Fruit fly (Drosophila melanogaster) whole organism, embryonic: Measurements from ENCODE around the gene UQCR-Q.

Experiments
- Abd-B ChIP-seq: fragments of 200-800 bp; sonication (Bioruptor generic); optimal IDR thresholded peaks from 2 replicates; lab custom pipeline; 2018; ENCODE audit warnings: missing biosample characterization, mild to moderate bottlenecking, missing genetic modification characterization, moderate library complexity
- Atf-2 ChIP-seq: fragments of 200-800 bp; sonication (Bioruptor generic); optimal IDR thresholded peaks from 2 replicates; lab custom pipeline; 2016; ENCODE audit warnings: missing biosample characterization, missing genetic modification characterization
- CG10267 ChIP-seq: fragments of 200-800 bp; sonication (Bioruptor generic); optimal IDR thresholded peaks from 2 replicates; lab custom pipeline; 2018; ENCODE audit warnings: missing biosample characterization, mild to moderate bottlenecking, missing genetic modification characterization, moderate library complexity
- CG10979 ChIP-seq: fragments of 200-800 bp; sonication (Bioruptor generic); optimal IDR thresholded peaks from 2 replicates; lab custom pipeline; 2018; ENCODE audit warnings: missing biosample characterization, mild to moderate bottlenecking, missing genetic modification characterization, moderate library complexity
- CG11723 ChIP-seq: fragments of 200-800 bp; sonication (Bioruptor generic); optimal IDR thresholded peaks from 2 replicates; lab custom pipeline; 2017; ENCODE audit warnings: missing biosample characterization, mild to moderate bottlenecking, missing genetic modification characterization
- CG14710 ChIP-seq: fragments of 200-800 bp; sonication (Bioruptor generic); optimal IDR thresholded peaks from 3 replicates; lab custom pipeline; 2019; ENCODE audit warnings: missing biosample characterization, mild to moderate bottlenecking, missing genetic modification characterization, moderate library complexity
- CG1603 ChIP-seq: fragments of 200-800 bp; sonication (Bioruptor generic); optimal IDR thresholded peaks from 2 replicates; lab custom pipeline; 2019; ENCODE audit warnings: missing biosample characterization, mild to moderate bottlenecking, missing genetic modification characterization, moderate library complexity
- CG18262 ChIP-seq: fragments of 200-800 bp; optimal IDR thresholded peaks from 3 replicates; lab custom pipeline; 2019; ENCODE audit warnings: missing biosample characterization, mild to moderate bottlenecking, missing genetic modification characterization, moderate library complexity
- CG2678 ChIP-seq: fragments of 200-800 bp; sonication (Bioruptor generic); optimal IDR thresholded peaks from 3 replicates; lab custom pipeline; 2019; ENCODE audit warnings: missing biosample characterization, mild to moderate bottlenecking, missing genetic modification characterization, moderate library complexity
- CG2875 ChIP-seq: fragments of 200-800 bp; sonication (Bioruptor generic); optimal IDR thresholded peaks from 2 replicates; lab custom pipeline; 2017; ENCODE audit warnings: missing biosample characterization, mild to moderate bottlenecking, missing genetic modification characterization, missing genetic modification reagents
- CG30403 ChIP-seq: fragments of 200-800 bp; sonication (Bioruptor generic); optimal IDR thresholded peaks from 3 replicates; lab custom pipeline; 2016; ENCODE audit warnings: missing biosample characterization, missing genetic modification characterization
- CG31441 ChIP-seq: fragments of 200-800 bp; sonication (Bioruptor generic); IDR thresholded peaks from 2 replicates; pipeline ENCODE4 v1.3.6; 2022; ENCODE audit warnings: missing biosample characterization, missing genetic modification characterization
- CG33213 ChIP-seq: fragments of 200-800 bp; sonication (Bioruptor generic); optimal IDR thresholded peaks from 3 replicates; lab custom pipeline; 2016; ENCODE audit warnings: missing biosample characterization, missing genetic modification characterization
- CG34224 ChIP-seq: fragments of 200-800 bp; sonication (Bioruptor generic); IDR thresholded peaks from 3 replicates; pipeline ENCODE4 v1.3.6; 2022; ENCODE audit warnings: missing biosample characterization, missing genetic modification characterization; ENCODE audit not compliant: partially characterized antibody
- CG5245 ChIP-seq: fragments of 200-800 bp; sonication (Bioruptor generic); optimal IDR thresholded peaks from 3 replicates; lab custom pipeline; 2016; ENCODE audit warnings: missing biosample characterization, missing genetic modification characterization
- CG7839 ChIP-seq: fragments of 200-800 bp; sonication (Bioruptor generic); optimal IDR thresholded peaks from 3 replicates; lab custom pipeline; 2018; ENCODE audit warnings: missing biosample characterization, mild to moderate bottlenecking, missing genetic modification characterization, moderate library complexity
- CG9437 ChIP-seq: fragments of 200-800 bp; sonication (Bioruptor generic); optimal IDR thresholded peaks from 2 replicates; lab custom pipeline; 2018; ENCODE audit warnings: missing biosample characterization, mild to moderate bottlenecking, missing genetic modification characterization
- Drgx ChIP-seq: fragments of 200-800 bp; sonication (Bioruptor generic); IDR thresholded peaks from 2 replicates; pipeline ENCODE4 v1.3.6; 2022; ENCODE audit warnings: missing biosample characterization, missing genetic modification characterization
- Ets65A ChIP-seq: fragments of 200-800 bp; sonication (Bioruptor generic); peaks from one replicate; lab custom pipeline; 2016; ENCODE audit warnings: missing biosample characterization, missing genetic modification characterization
- Gug ChIP-seq: fragments of 200-800 bp; sonication (Bioruptor generic); IDR thresholded peaks from 4 replicates; pipeline ENCODE4 v1.3.6; 2022; ENCODE audit warnings: missing biosample characterization, missing genetic modification characterization
- H15 ChIP-seq: fragments of 200-800 bp; sonication (Bioruptor generic); IDR thresholded peaks from 3 replicates; pipeline ENCODE4 v1.3.6; 2022; ENCODE audit warnings: missing biosample characterization, missing genetic modification characterization
- HLH4C ChIP-seq: fragments of 200-800 bp; sonication (Bioruptor generic); IDR thresholded peaks from 3 replicates; pipeline ENCODE4 v1.3.6; 2022; ENCODE audit warnings: missing biosample characterization, missing genetic modification characterization; ENCODE audit not compliant: partially characterized antibody
- Hr51 ChIP-seq, 2 experiments: fragments of 200-800 bp; sonication (Bioruptor generic); optimal IDR thresholded peaks; 2 replicates in 1 of 2; 3 replicates in 1 of 2; lab custom pipeline; 2016 to 2018; ENCODE audit warnings: missing biosample characterization in 2 of 2, missing genetic modification characterization in 2 of 2, mild to moderate bottlenecking in 1 of 2, moderate library complexity in 1 of 2
- MESR4 ChIP-seq: fragments of 200-800 bp; sonication (Bioruptor generic); optimal IDR thresholded peaks from 2 replicates; lab custom pipeline; 2018; ENCODE audit warnings: missing biosample characterization, mild to moderate bottlenecking, missing genetic modification characterization, moderate library complexity
- Mes4 ChIP-seq: fragments of 200-800 bp; sonication (Bioruptor generic); optimal IDR thresholded peaks from 2 replicates; lab custom pipeline; 2016; ENCODE audit warnings: missing biosample characterization, missing genetic modification characterization
- NfI ChIP-seq: fragments of 200-800 bp; sonication (Bioruptor generic); optimal IDR thresholded peaks from 3 replicates; lab custom pipeline; 2018; ENCODE audit warnings: missing biosample characterization, mild to moderate bottlenecking, missing genetic modification characterization, moderate library complexity
- Oli ChIP-seq: fragments of 200-800 bp; sonication (Bioruptor generic); optimal IDR thresholded peaks from 2 replicates; lab custom pipeline; 2018; ENCODE audit warnings: missing biosample characterization, mild to moderate bottlenecking, missing genetic modification characterization, moderate library complexity
- Pdp1 ChIP-seq, 2 experiments: fragments of 200-800 bp; sonication (Bioruptor generic); optimal IDR thresholded peaks; 3 replicates each; lab custom pipeline; 2016; ENCODE audit warnings: missing biosample characterization in 2 of 2, missing genetic modification characterization in 2 of 2, mild to moderate bottlenecking in 1 of 2, moderate library complexity in 1 of 2
- Sox100B ChIP-seq: fragments of 200-800 bp; sonication (Bioruptor generic); optimal IDR thresholded peaks from 3 replicates; lab custom pipeline; 2018; ENCODE audit warnings: missing biosample characterization, mild to moderate bottlenecking, missing genetic modification characterization
- Xrp1 ChIP-seq: fragments of 200-800 bp; sonication (Bioruptor generic); IDR thresholded peaks from 2 replicates; pipeline ENCODE4 v1.3.6; 2022; ENCODE audit warnings: missing biosample characterization, missing genetic modification characterization
- ac ChIP-seq: fragments of 200-800 bp; sonication (Bioruptor generic); optimal IDR thresholded peaks from 3 replicates; lab custom pipeline; 2017; ENCODE audit warnings: missing biosample characterization, mild to moderate bottlenecking, missing genetic modification characterization
- bsh ChIP-seq, 2 experiments: fragments of 200-800 bp; sonication (Bioruptor generic); optimal IDR thresholded peaks; 2 replicates each; lab custom pipeline; 2017 to 2018; ENCODE audit warnings: mild to moderate bottlenecking in 2 of 2, missing biosample characterization in 2 of 2, missing genetic modification characterization in 2 of 2, moderate library complexity in 1 of 2
- ci ChIP-seq: fragments of 200-800 bp; sonication (Bioruptor generic); IDR thresholded peaks from 3 replicates; pipeline ENCODE4 v1.3.6; 2022; ENCODE audit warnings: missing biosample characterization, missing genetic modification characterization
- disco-r ChIP-seq: fragments of 200-800 bp; sonication (Bioruptor generic); optimal IDR thresholded peaks from 2 replicates; lab custom pipeline; 2016; ENCODE audit warnings: missing biosample characterization, missing genetic modification characterization
- dmrt11E ChIP-seq: fragments of 200-800 bp; sonication (Bioruptor generic); optimal IDR thresholded peaks from 3 replicates; lab custom pipeline; 2018; ENCODE audit warnings: missing biosample characterization, mild to moderate bottlenecking, missing genetic modification characterization, moderate library complexity
- dpn ChIP-seq, 2 experiments: fragments of 200-800 bp; sonication (Bioruptor generic); optimal IDR thresholded peaks; 3 replicates each; lab custom pipeline; 2016; ENCODE audit warnings: missing biosample characterization in 2 of 2, missing genetic modification characterization in 2 of 2
- fd96Cb ChIP-seq: fragments of 200-800 bp; sonication (Bioruptor generic); optimal IDR thresholded peaks from 2 replicates; lab custom pipeline; 2018; ENCODE audit warnings: missing biosample characterization, mild to moderate bottlenecking, missing genetic modification characterization, moderate library complexity
- gce ChIP-seq: fragments of 200-800 bp; sonication (Bioruptor generic); IDR thresholded peaks from 3 replicates; pipeline ENCODE4 v1.3.6; 2022; ENCODE audit warnings: missing biosample characterization, missing genetic modification characterization
- gem ChIP-seq: fragments of 200-800 bp; sonication (Bioruptor generic); optimal IDR thresholded peaks from 2 replicates; lab custom pipeline; 2019; ENCODE audit warnings: missing biosample characterization, mild to moderate bottlenecking, missing genetic modification characterization, moderate library complexity
- ken ChIP-seq: fragments of 200-800 bp; sonication (Bioruptor generic); IDR thresholded peaks from 3 replicates; pipeline ENCODE4 v1.3.6; 2022; ENCODE audit warnings: missing biosample characterization, missing genetic modification characterization
- nmo ChIP-seq: fragments of 200-800 bp; sonication (Bioruptor generic); optimal IDR thresholded peaks from 2 replicates; lab custom pipeline; 2018; ENCODE audit warnings: missing biosample characterization, mild to moderate bottlenecking, missing genetic modification characterization, moderate library complexity
- nom ChIP-seq: fragments of 200-800 bp; sonication (Bioruptor generic); optimal IDR thresholded peaks from 2 replicates; lab custom pipeline; 2017; ENCODE audit warnings: missing biosample characterization, missing genetic modification characterization, mild to moderate bottlenecking, moderate library complexity, missing genetic modification reagents
- peb ChIP-seq: fragments of 200-800 bp; sonication (Bioruptor generic); IDR thresholded peaks from 2 replicates; pipeline ENCODE4 v1.3.6; 2022; ENCODE audit warnings: missing biosample characterization, missing genetic modification characterization
- prd ChIP-seq, 3 experiments: fragments of >200 bp in 2 of 3; fragments of 200-800 bp in 1 of 3; sonication (Bioruptor generic) in 1 of 3; optimal IDR thresholded peaks in 2 of 3; IDR thresholded peaks in 1 of 3; 2 replicates in 2 of 3; 3 replicates in 1 of 3; pipeline versions ENCODE4 v1.3.6 to Lab custom; 2017 to 2022; ENCODE audit warnings: missing biosample characterization in 1 of 3, missing genetic modification characterization in 1 of 3
- sens ChIP-seq: fragments of 200-800 bp; sonication (Bioruptor generic); peaks from one replicate; lab custom pipeline; 2016; ENCODE audit warnings: missing biosample characterization, missing genetic modification characterization
- stc ChIP-seq: fragments of 200-800 bp; sonication (Bioruptor generic); IDR thresholded peaks from 2 replicates; pipeline ENCODE4 v1.3.6; 2022; ENCODE audit warnings: missing biosample characterization, missing genetic modification characterization
- unpg ChIP-seq: fragments of 200-800 bp; sonication (Bioruptor generic); optimal IDR thresholded peaks from 3 replicates; lab custom pipeline; 2018; ENCODE audit warnings: missing biosample characterization, mild to moderate bottlenecking, missing genetic modification characterization, moderate library complexity
- vvl ChIP-seq: fragments of 200-800 bp; sonication (Bioruptor generic); IDR thresholded peaks from 2 replicates; pipeline ENCODE4 v1.3.6; 2022; ENCODE audit warnings: missing biosample characterization, missing genetic modification characterization

The UQCR-Q gene

DNA sequence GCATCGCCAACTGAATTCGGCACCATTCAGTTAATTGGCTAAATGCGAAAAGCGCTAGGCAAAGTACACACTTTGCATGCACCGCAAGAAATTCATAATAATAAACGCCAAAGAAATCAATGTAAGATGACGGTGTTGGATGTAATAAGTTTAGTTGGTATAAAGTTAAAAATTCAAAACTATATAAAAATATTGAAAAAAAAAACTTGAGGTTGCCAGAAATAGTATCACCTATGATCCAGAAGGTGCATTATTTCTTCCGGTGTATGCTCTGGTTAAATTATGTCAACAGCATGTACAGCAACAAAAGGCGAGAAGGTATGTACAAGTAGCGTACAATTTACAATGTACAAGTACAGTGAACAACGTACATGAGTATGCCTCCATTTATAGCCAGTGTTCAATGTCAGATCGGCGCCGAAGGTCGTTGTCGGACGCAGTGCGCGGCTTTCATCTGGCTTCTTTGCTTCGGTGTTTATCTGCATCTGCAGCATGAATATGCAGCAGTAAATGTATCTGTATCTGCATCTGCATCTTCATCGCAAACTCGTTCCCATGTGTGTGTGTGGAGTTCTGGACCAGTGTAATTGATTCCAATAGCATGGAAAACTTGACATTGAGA is 22.4 kb downstream of the UQCR-Q start (continued):
- no peak for TF ChIP-seq CG33213 (GFP tag; lab: Kevin White, UChicago)
- no peak for TF ChIP-seq CG9437 (GFP tag; lab: Kevin White, UChicago)
- TF ChIP-seq peb (GFP tag; lab: Robert Waterston, UW) = no peak
- peak; percentile 2 to 5 for TF ChIP-seq dpn (GFP tag; optimal IDR thresholded peaks at IDR 0.05; lab: Kevin White, UChicago)
- TF ChIP-seq Xrp1 (GFP tag; lab: Robert Waterston, UW) = 0 out of 2 replicates have a peak, but pooled peaks have one; percentile 28
- TF ChIP-seq CG30403 = peak; percentile 0
- peak; percentile 28 for TF ChIP-seq CG2678 (tag; lab: Kevin White, UChicago)
- TF ChIP-seq Gug = no peak
- peak; percentile 35 for TF ChIP-seq CG10979 (tag; lab: Kevin White, UChicago)
- peak; percentile 82 for TF ChIP-seq sens (GFP tag; lab: Kevin White, UChicago)
- 0 out of 3 replicates have a peak, but pooled peaks have one; percentile 17 for TF ChIP-seq H15 (GFP tag; lab: Robert Waterston, UW)
- peak; percentile 35 for TF ChIP-seq unpg (GFP tag; lab: Kevin White, UChicago)
- peak; percentile 8 for TF ChIP-seq CG14710 (tag; lab: Kevin White, UChicago)
- TF ChIP-seq nmo (GFP tag; lab: Kevin White, UChicago) = peak; percentile 28
- TF ChIP-seq CG31441 (GFP tag; lab: Robert Waterston, UW) = 0 out of 2 replicates have a peak, but pooled peaks have one; percentile 40
- TF ChIP-seq Atf-2 (GFP tag; lab: Kevin White, UChicago) = peak; percentile 19
- no peak for TF ChIP-seq prd (optimal IDR thresholded peaks at IDR 0.05; lab: Kevin White, UChicago)
- peak; percentile 32; the same call in 1 of the 3 replicates for TF ChIP-seq prd (GFP tag; IDR thresholded peaks at IDR 0.05; lab: Robert Waterston, UW)
- peak; percentile 21 for TF ChIP-seq dmrt11E (tag; lab: Kevin White, UChicago)
- no peak for TF ChIP-seq CG11723 (GFP tag; lab: Kevin White, UChicago)
- no peak for TF ChIP-seq ac
- peak; percentile 23 for TF ChIP-seq CG5245 (GFP tag; lab: Kevin White, UChicago)
- peak; percentile 15 for TF ChIP-seq Sox100B
- peak; percentile 67 for TF ChIP-seq Ets65A
- TF ChIP-seq CG2875 (GFP tag; lab: Kevin White, UChicago) = peak; percentile 1
- peak; percentile 10; the same call in 1 of the 2 replicates for TF ChIP-seq vvl (GFP tag; lab: Robert Waterston, UW)
- TF ChIP-seq fd96Cb = peak; percentile 27
- TF ChIP-seq disco-r (GFP tag; lab: Kevin White, UChicago) = no peak
- TF ChIP-seq CG10267 (tag; lab: Kevin White, UChicago) = peak; percentile 11
- peak; percentile 54 for TF ChIP-seq nom
- peak; percentile 15 for TF ChIP-seq Abd-B (GFP tag; lab: Kevin White, UChicago)
- peak; percentile 38 for TF ChIP-seq Oli (tag; lab: Kevin White, UChicago)
- peak; percentile 39 to 49 for TF ChIP-seq bsh (GFP tag; optimal IDR thresholded peaks at IDR 0.05; lab: Kevin White, UChicago)
- peak; percentile 51 for TF ChIP-seq CG7839 (tag; lab: Kevin White, UChicago)
- no peak for TF ChIP-seq CG1603
- 0 out of 3 replicates have a peak, but pooled peaks have one; percentile 10 for TF ChIP-seq ken (GFP tag; lab: Robert Waterston, UW)
- peak in 1 of 2 experiments; percentile 33 for TF ChIP-seq Pdp1 (GFP tag; optimal IDR thresholded peaks at IDR 0.05; lab: Kevin White, UChicago)
- no peak for TF ChIP-seq Mes4 (GFP tag; lab: Kevin White, UChicago)
- peak; percentile 58 for TF ChIP-seq gem
- TF ChIP-seq CG34224 (GFP tag; lab: Robert Waterston, UW) = no peak
- peak; percentile 33 for TF ChIP-seq CG18262 (tag; lab: Kevin White, UChicago)
- no peak for TF ChIP-seq MESR4
- peak; percentile 55; the same call in 1 of the 3 replicates for TF ChIP-seq ci (GFP tag; lab: Robert Waterston, UW)
- TF ChIP-seq Hr51 (GFP tag; optimal IDR thresholded peaks at IDR 0.05; lab: Kevin White, UChicago) = peak in 1 of 2 experiments; percentile 56
- no peak for TF ChIP-seq HLH4C (GFP tag; lab: Robert Waterston, UW)
- peak; percentile 27; the same call in 1 of the 2 replicates for TF ChIP-seq stc (GFP tag; lab: Robert Waterston, UW)
- TF ChIP-seq Drgx (GFP tag; lab: Robert Waterston, UW) = peak; percentile 76
- TF ChIP-seq NfI (GFP tag; lab: Kevin White, UChicago) = peak; percentile 10
- no peak for TF ChIP-seq gce (GFP tag; lab: Robert Waterston, UW)
